Fruit fly (Drosophila melanogaster): Measurements from ENCODE around the gene CG31606.

- TF ChIP-seq CG30431 (GFP tag; optimal IDR thresholded peaks at IDR 0.05) (no peak), CG30020 (tag; optimal IDR thresholded peaks at IDR 0.05) (no peak), Hr78 (GFP tag; optimal IDR thresholded peaks at IDR 0.05) (no peak), ATbp (GFP tag; optimal IDR thresholded peaks at IDR 0.05) (no peak), pros (GFP tag; optimal IDR thresholded peaks at IDR 0.05) (no peak), yki (optimal IDR thresholded peaks at IDR 0.05) (no peak), CG18764 (GFP tag; optimal IDR thresholded peaks at IDR 0.05) (no peak), CG16779 (GFP tag; IDR thresholded peaks at IDR 0.05) (no peak), inv (GFP tag; IDR thresholded peaks at IDR 0.05; ENCODE audit: partially characterized antibody) (no peak), CG4282 (GFP tag; optimal IDR thresholded peaks at IDR 0.05) (no peak), fd96Cb (tag; optimal IDR thresholded peaks at IDR 0.05) (no peak)
Observed at dm6 chr2L:8099050-8099449, 48.4 kb upstream of the CG31606 start.

All from whole organism, embryonic.